Worm (Caenorhabditis elegans) whole organism, midembryonic: Measurements from ENCODE around the gene mdt-10.
A peak's percentile ranks its signal among the peaks of the same experiment; 100 is the strongest.

Source experiments
- T22C8.4 ChIP-seq: fragments of 200-800 bp; sonication (Bioruptor generic); IDR thresholded peaks from 2 replicates; pipeline ENCODE4 v1.3.6; 2022; ENCODE audit warnings: missing genetic modification characterization, missing compliant biosample characterization
- med-1 ChIP-seq: sonication (generic microtip); optimal IDR thresholded peaks from 2 replicates; lab custom pipeline; 2017; ENCODE audit warnings: missing genetic modification characterization, mild to moderate bottlenecking, missing compliant biosample characterization, antibody characterized with exemption, missing genetic modification reagents; ENCODE audit not compliant: insufficient read depth
- tab-1 ChIP-seq: fragments of 200-800 bp; sonication (Bioruptor generic); IDR thresholded peaks from 2 replicates; pipeline ENCODE4 v1.3.6; 2022; ENCODE audit warnings: missing genetic modification characterization, missing compliant biosample characterization

- TF ChIP-seq tab-1 (GFP tag; lab: Robert Waterston, UW): no peak
- TF ChIP-seq med-1 (GFP tag; lab: Kevin White, UChicago): no peak
- 0 out of 2 replicates have a peak, but pooled peaks have one; percentile 25 for TF ChIP-seq T22C8.4 (GFP tag; lab: Robert Waterston, UW)
Measured at ce11 chrII:7813237-7813636, 41.6 kb downstream of the mdt-10 start.
